Worm (Caenorhabditis elegans) whole organism, L1 larva: ENCODE data around the gene F59E12.15.

ENCODE experiments used
- C04F5.9 ChIP-seq: sonication (generic microtip); optimal IDR thresholded peaks from 2 replicates; lab custom pipeline; 2016; ENCODE audit warnings: missing genetic modification characterization, missing compliant biosample characterization
- C16A3.4 ChIP-seq: fragments of 150-350 bp; optimal IDR thresholded peaks from 2 replicates; lab custom pipeline; 2014; ENCODE audit warnings: missing biosample characterization, missing genetic modification characterization
- C34B4.2 ChIP-seq: sonication (generic microtip); optimal IDR thresholded peaks from 2 replicates; lab custom pipeline; 2017; ENCODE audit warnings: mild to moderate bottlenecking, missing genetic modification characterization, missing compliant biosample characterization
- F16B12.6 ChIP-seq: fragments of 150-350 bp; optimal IDR thresholded peaks from 2 replicates; lab custom pipeline; 2014; ENCODE audit warnings: missing biosample characterization, missing genetic modification characterization
- ceh-8 ChIP-seq: fragments of 200-800 bp; sonication (Bioruptor generic); optimal IDR thresholded peaks from 2 replicates; lab custom pipeline; 2018; ENCODE audit warnings: mild to moderate bottlenecking, missing genetic modification characterization, moderate library complexity, missing compliant biosample characterization
- ceh-90 ChIP-seq: sonication (generic microtip); optimal IDR thresholded peaks from 2 replicates; lab custom pipeline; 2016; ENCODE audit warnings: missing genetic modification characterization, missing compliant biosample characterization
- ces-1 ChIP-seq: fragments of 150-350 bp; optimal IDR thresholded peaks from 2 replicates; lab custom pipeline; 2014; ENCODE audit warnings: missing biosample characterization, missing genetic modification reagents, missing genetic modification characterization
- dpl-1 ChIP-seq, 3 experiments: fragments of 150-350 bp in 2 of 3; sonication (generic microtip) in 1 of 3; optimal IDR thresholded peaks; 2 replicates each; lab custom pipeline; 2014 to 2017; ENCODE audit warnings: missing biosample characterization in 3 of 3, missing genetic modification characterization in 3 of 3, missing genetic modification reagents in 3 of 3
- dsc-1 ChIP-seq: sonication (generic microtip); optimal IDR thresholded peaks from 2 replicates; lab custom pipeline; 2016; ENCODE audit warnings: mild to moderate bottlenecking, missing genetic modification characterization, missing compliant biosample characterization
- egl-13 ChIP-seq: sonication (generic microtip); optimal IDR thresholded peaks from 2 replicates; lab custom pipeline; 2016; ENCODE audit warnings: missing genotype, missing genetic modification reagents, missing genetic modification characterization, missing compliant biosample characterization
- egl-27 ChIP-seq, 2 experiments: fragments of 150-350 bp in 1 of 2; sonication (generic microtip); optimal IDR thresholded peaks; 3 replicates each; lab custom pipeline; 2017 to 2018; ENCODE audit warnings: missing biosample characterization in 2 of 2, missing genetic modification characterization in 2 of 2, missing genetic modification reagents in 2 of 2
- elt-2 ChIP-seq: sonication (generic microtip); optimal IDR thresholded peaks from 2 replicates; lab custom pipeline; 2016; ENCODE audit warnings: missing genetic modification characterization, mild to moderate bottlenecking, inconsistent platforms, missing compliant biosample characterization, missing genetic modification reagents
- elt-3 ChIP-seq, 6 experiments: fragments of 150-350 bp in 1 of 6; sonication (generic microtip); optimal IDR thresholded peaks; 2 replicates each; lab custom pipeline; 2017 to 2018; ENCODE audit warnings: missing biosample characterization in 6 of 6, missing genetic modification characterization in 6 of 6, inconsistent platforms in 1 of 6
- ets-5 ChIP-seq: fragments of 200-800 bp; sonication (Bioruptor generic); IDR thresholded peaks from 2 replicates; pipeline ENCODE4 v1.3.6; 2022; ENCODE audit warnings: missing genetic modification characterization, missing compliant biosample characterization
- fkh-8 ChIP-seq: sonication (generic microtip); optimal IDR thresholded peaks from 2 replicates; lab custom pipeline; 2016; ENCODE audit warnings: mild to moderate bottlenecking, missing genetic modification characterization, missing compliant biosample characterization
- fos-1 ChIP-seq: fragments of 150-350 bp; optimal IDR thresholded peaks from 2 replicates; lab custom pipeline; 2014; ENCODE audit warnings: missing biosample characterization, missing genetic modification characterization
- hlh-17 ChIP-seq: fragments of 200-800 bp; sonication (Bioruptor generic); optimal IDR thresholded peaks from 2 replicates; lab custom pipeline; 2018; ENCODE audit warnings: missing genetic modification characterization, mild to moderate bottlenecking, missing compliant biosample characterization, moderate library complexity, borderline replicate concordance
- hlh-4 ChIP-seq: sonication (generic microtip); optimal IDR thresholded peaks from 2 replicates; lab custom pipeline; 2016; ENCODE audit warnings: mild to moderate bottlenecking, missing genetic modification characterization, missing compliant biosample characterization
- jun-1 ChIP-seq: fragments of 150-350 bp; optimal IDR thresholded peaks from 2 replicates; lab custom pipeline; 2014; ENCODE audit warnings: missing biosample characterization, missing genetic modification reagents, missing genetic modification characterization
- lin-13 ChIP-seq: fragments of 150-350 bp; optimal IDR thresholded peaks from 2 replicates; lab custom pipeline; 2014; ENCODE audit warnings: missing biosample characterization, missing genetic modification reagents, missing genetic modification characterization
- lin-35 ChIP-seq, 2 experiments: fragments of 150-350 bp; optimal IDR thresholded peaks; 2 replicates each; lab custom pipeline; 2014; ENCODE audit warnings: missing biosample characterization in 2 of 2, missing genetic modification characterization in 2 of 2, missing genetic modification reagents in 2 of 2
- lin-39 ChIP-seq: fragments of 150-350 bp; optimal IDR thresholded peaks from 2 replicates; lab custom pipeline; 2014; ENCODE audit warnings: missing biosample characterization, missing genetic modification reagents, missing genetic modification characterization
- lir-3 ChIP-seq: sonication (generic microtip); optimal IDR thresholded peaks from 2 replicates; lab custom pipeline; 2016; ENCODE audit warnings: mild to moderate bottlenecking, missing genetic modification characterization, moderate library complexity, missing compliant biosample characterization; ENCODE audit not compliant: poor library complexity
- lsy-2 ChIP-seq, 2 experiments: fragments of 150-350 bp; optimal IDR thresholded peaks; 2 replicates each; lab custom pipeline; 2014; ENCODE audit warnings: missing biosample characterization in 2 of 2, missing genetic modification characterization in 2 of 2
- mdl-1 ChIP-seq, 2 experiments: fragments of 150-350 bp; optimal IDR thresholded peaks; 2 replicates each; lab custom pipeline; 2014 to 2017; ENCODE audit warnings: missing biosample characterization in 2 of 2, missing genetic modification characterization in 2 of 2, inconsistent platforms in 1 of 2
- mef-2 ChIP-seq: fragments of 150-350 bp; optimal IDR thresholded peaks from 2 replicates; lab custom pipeline; 2014; ENCODE audit warnings: missing biosample characterization, missing genetic modification characterization
- mep-1 ChIP-seq: fragments of 150-350 bp; optimal IDR thresholded peaks from 2 replicates; lab custom pipeline; 2014; ENCODE audit warnings: missing biosample characterization, missing genetic modification characterization
- nhr-11 ChIP-seq: fragments of 150-350 bp; optimal IDR thresholded peaks from 2 replicates; lab custom pipeline; 2014; ENCODE audit warnings: missing biosample characterization, missing genetic modification characterization
- nhr-12 ChIP-seq: sonication (generic microtip); optimal IDR thresholded peaks from 2 replicates; lab custom pipeline; 2017; ENCODE audit warnings: missing biosample characterization, missing genetic modification characterization
- nhr-19 ChIP-seq: fragments of 200-800 bp; sonication (Bioruptor generic); conservative IDR thresholded peaks from 2 replicates; pipeline ENCODE4 v1.3.6; 2022; ENCODE audit warnings: missing genetic modification characterization, missing compliant biosample characterization
- nhr-20 ChIP-seq: sonication (generic microtip); optimal IDR thresholded peaks from 2 replicates; lab custom pipeline; 2016; ENCODE audit warnings: mild to moderate bottlenecking, missing genetic modification characterization, missing compliant biosample characterization
- nhr-237 ChIP-seq: fragments of 150-350 bp; optimal IDR thresholded peaks from 2 replicates; lab custom pipeline; 2014; ENCODE audit warnings: missing biosample characterization, missing genetic modification characterization
- nhr-28 ChIP-seq: fragments of 150-350 bp; optimal IDR thresholded peaks from 2 replicates; lab custom pipeline; 2014; ENCODE audit warnings: missing biosample characterization, missing genetic modification characterization
- nhr-71 ChIP-seq: sonication (generic microtip); optimal IDR thresholded peaks from 2 replicates; lab custom pipeline; 2016; ENCODE audit warnings: mild to moderate bottlenecking, missing genetic modification characterization, moderate library complexity, missing compliant biosample characterization
- nhr-77 ChIP-seq: fragments of 150-350 bp; optimal IDR thresholded peaks from 2 replicates; lab custom pipeline; 2014; ENCODE audit warnings: missing biosample characterization, missing genetic modification characterization
- nhr-84 ChIP-seq: sonication (generic microtip); optimal IDR thresholded peaks from 2 replicates; lab custom pipeline; 2017; ENCODE audit warnings: missing biosample characterization, missing genetic modification characterization
- nhr-90 ChIP-seq: sonication (generic microtip); optimal IDR thresholded peaks from 2 replicates; lab custom pipeline; 2016; ENCODE audit warnings: mild to moderate bottlenecking, missing genetic modification characterization, missing compliant biosample characterization; ENCODE audit not compliant: poor library complexity
- pax-3 ChIP-seq: fragments of 200-800 bp; sonication (Bioruptor generic); optimal IDR thresholded peaks from 2 replicates; lab custom pipeline; 2018; ENCODE audit warnings: mild to moderate bottlenecking, missing genetic modification characterization, moderate library complexity, missing compliant biosample characterization
- pqm-1 ChIP-seq: sonication (generic microtip); optimal IDR thresholded peaks from 3 replicates; lab custom pipeline; 2017; ENCODE audit warnings: missing biosample characterization, missing genetic modification characterization
- snu-23 ChIP-seq: sonication (generic microtip); optimal IDR thresholded peaks from 2 replicates; lab custom pipeline; 2016; ENCODE audit warnings: missing genetic modification characterization, missing compliant biosample characterization
- sup-37 ChIP-seq: fragments of 200-800 bp; sonication (Bioruptor generic); optimal IDR thresholded peaks from 2 replicates; lab custom pipeline; 2018; ENCODE audit warnings: mild to moderate bottlenecking, missing genetic modification characterization, missing compliant biosample characterization
- tbx-2 ChIP-seq: sonication (generic microtip); optimal IDR thresholded peaks from 2 replicates; lab custom pipeline; 2016; ENCODE audit warnings: missing genetic modification characterization, missing compliant biosample characterization
- unc-130 ChIP-seq: fragments of 150-350 bp; optimal IDR thresholded peaks from 2 replicates; lab custom pipeline; 2017; ENCODE audit warnings: missing biosample characterization, missing genetic modification characterization, inconsistent platforms
- unc-30 ChIP-seq: sonication (generic microtip); optimal IDR thresholded peaks from 2 replicates; lab custom pipeline; 2017; ENCODE audit warnings: missing biosample characterization, missing genetic modification characterization
- unc-86 ChIP-seq: sonication (generic microtip); optimal IDR thresholded peaks from 2 replicates; lab custom pipeline; 2016; ENCODE audit warnings: missing genetic modification characterization, missing compliant biosample characterization
- vab-15 ChIP-seq: sonication (generic microtip); optimal IDR thresholded peaks from 2 replicates; lab custom pipeline; 2017; ENCODE audit warnings: missing genotype, mild to moderate bottlenecking, missing genetic modification characterization, missing compliant biosample characterization
- xbp-1 ChIP-seq: sonication (generic microtip); optimal IDR thresholded peaks from 2 replicates; lab custom pipeline; 2016; ENCODE audit warnings: missing genetic modification characterization, missing compliant biosample characterization
- zip-4 ChIP-seq: fragments of 200-800 bp; sonication (Bioruptor generic); optimal IDR thresholded peaks from 2 replicates; lab custom pipeline; 2018; ENCODE audit warnings: mild to moderate bottlenecking, missing genetic modification characterization, moderate library complexity, missing compliant biosample characterization
- ztf-11 ChIP-seq, 2 experiments: sonication (generic microtip); optimal IDR thresholded peaks; 2 replicates each; lab custom pipeline; 2016 to 2017; ENCODE audit warnings: missing genetic modification characterization in 2 of 2, missing biosample characterization in 1 of 2, missing compliant biosample characterization in 1 of 2

The F59E12.15 gene

ce11 chrII:5603194-5603593 is 25.0 kb downstream of the F59E12.15 start, which contains the start of gene C17G10.6 (continued):
- no peak for TF ChIP-seq sup-37 (GFP tag; lab: Kevin White, UChicago)
- TF ChIP-seq elt-3 (tag; optimal IDR thresholded peaks at IDR 0.05; lab: Kevin White, UChicago), result no peak

- TF ChIP-seq lin-35 (GFP tag; optimal IDR thresholded peaks at IDR 0.05; lab: Kevin White, UChicago) (peak; percentile 34 to 76), C16A3.4 (tag; lab: Kevin White, UChicago) (peak; percentile 45), nhr-237 (tag; lab: Kevin White, UChicago) (no peak), snu-23 (GFP tag; lab: Kevin White, UChicago) (peak; percentile 86), pax-3 (tag; lab: Kevin White, UChicago) (peak; percentile 19), C34B4.2 (tag; lab: Kevin White, UChicago) (no peak), pqm-1 (tag; lab: Kevin White, UChicago) (no peak), vab-15 (tag; lab: Kevin White, UChicago) (no peak), jun-1 (tag; lab: Kevin White, UChicago) (peak; percentile 56), lin-13 (GFP tag; lab: Kevin White, UChicago) (peak; percentile 57), ztf-11 (tag; optimal IDR thresholded peaks at IDR 0.05; lab: Kevin White, UChicago) (no peak), nhr-90 (tag; lab: Kevin White, UChicago) (peak; percentile 93), mdl-1 (tag; optimal IDR thresholded peaks at IDR 0.05; lab: Kevin White, UChicago) (peak in 1 of 2 experiments; percentile 82), ceh-8 (no peak), nhr-11 (tag; lab: Kevin White, UChicago) (peak; percentile 35), egl-13 (tag; lab: Kevin White, UChicago) (peak; percentile 6), hlh-4 (tag; lab: Kevin White, UChicago) (no peak), C04F5.9 (tag; lab: Kevin White, UChicago) (peak; percentile 30), hlh-17 (GFP tag; lab: Kevin White, UChicago) (peak; percentile 59), nhr-12 (no peak), nhr-77 (tag; lab: Kevin White, UChicago) (peak; percentile 52), elt-3 (tag; optimal IDR thresholded peaks at IDR 0.05; lab: Kevin White, UChicago) (peak in 5 of 6 experiments; percentile 3 to 79 (median 48)), nhr-19 (GFP tag; lab: Robert Waterston, UW) (peak; percentile 88), nhr-71 (tag; lab: Kevin White, UChicago) (peak; percentile 89), unc-86 (tag; lab: Kevin White, UChicago) (peak; percentile 11), ceh-90 (tag; lab: Kevin White, UChicago) (no peak), unc-130 (tag; lab: Kevin White, UChicago) (peak; percentile 60), F16B12.6 (tag; lab: Kevin White, UChicago) (peak; percentile 14), lin-39 (peak; percentile 68), lsy-2 (tag; optimal IDR thresholded peaks at IDR 0.05; lab: Kevin White, UChicago) (peak; percentile 54 to 70), ets-5 (no peak), egl-27 (tag; optimal IDR thresholded peaks at IDR 0.05; lab: Kevin White, UChicago) (no peak), mef-2 (tag; lab: Kevin White, UChicago) (no peak), lir-3 (tag; lab: Kevin White, UChicago) (peak; percentile 28), fos-1 (tag; lab: Kevin White, UChicago) (peak; percentile 65), dpl-1 (GFP tag; optimal IDR thresholded peaks at IDR 0.05; lab: Kevin White, UChicago) (peak; percentile 35 to 55 (median 40)), mep-1 (tag; lab: Kevin White, UChicago) (peak; percentile 60), ces-1 (GFP tag; lab: Kevin White, UChicago) (no peak), xbp-1 (peak; percentile 63), nhr-84 (no peak), nhr-28 (tag; lab: Kevin White, UChicago) (no peak), elt-2 (peak; percentile 93), nhr-20 (peak; percentile 95), unc-30 (tag; lab: Kevin White, UChicago) (no peak), fkh-8 (no peak), zip-4 (GFP tag; lab: Kevin White, UChicago) (peak; percentile 43), dsc-1 (tag; lab: Kevin White, UChicago) (peak; percentile 77), tbx-2 (tag; lab: Kevin White, UChicago) (peak; percentile 73)
Observed at ce11 chrII:5599326-5600044, 28.7 kb downstream of the F59E12.15 start, which contains the start of gene C17G10.10. C17G10.10 (minus strand) TSS chrII:5599376.
